Worm (Caenorhabditis elegans): ENCODE data around the gene C38D9.2.

Gene C38D9.2

ce11 chrV:17566850-17567249 lies at the start of gene C38D9.2:
Gene C38D9.2, plus strand, starts transcription at chrV:17567150.
- TF ChIP-seq ztf-23 (GFP tag; IDR thresholded peaks at IDR 0.05) (no peak), ref-1 (GFP tag; conservative IDR thresholded peaks at IDR 0.05) (no peak), med-1 (GFP tag; optimal IDR thresholded peaks at IDR 0.05; ENCODE audit: insufficient read depth) (no peak), flt-1 (GFP tag; IDR thresholded peaks at IDR 0.05) (no peak), klf-2 (GFP tag; conservative IDR thresholded peaks at IDR 0.05) (no peak), T22C8.4 (GFP tag; IDR thresholded peaks at IDR 0.05) (no peak), tab-1 (GFP tag; IDR thresholded peaks at IDR 0.05) (no peak)

ce11 chrV:17520735-17521134 lies 46.2 kb upstream of the C38D9.2 start, which contains the start of gene fbxa-136:
Gene fbxa-136, plus strand, starts transcription at chrV:17521035.
- TF ChIP-seq T22C8.4 (GFP tag; IDR thresholded peaks at IDR 0.05) (no peak), ztf-23 (GFP tag; IDR thresholded peaks at IDR 0.05) (no peak), tab-1 (GFP tag; IDR thresholded peaks at IDR 0.05) (no peak), klf-2 (GFP tag; conservative IDR thresholded peaks at IDR 0.05) (no peak), ref-1 (GFP tag; conservative IDR thresholded peaks at IDR 0.05) (no peak), ztf-29 (GFP tag; IDR thresholded peaks at IDR 0.05) (no peak), flt-1 (GFP tag; IDR thresholded peaks at IDR 0.05) (no peak), cog-1 (tag; optimal IDR thresholded peaks at IDR 0.05) (no peak), med-1 (GFP tag; optimal IDR thresholded peaks at IDR 0.05; ENCODE audit: insufficient read depth) (no peak)

DNA sequence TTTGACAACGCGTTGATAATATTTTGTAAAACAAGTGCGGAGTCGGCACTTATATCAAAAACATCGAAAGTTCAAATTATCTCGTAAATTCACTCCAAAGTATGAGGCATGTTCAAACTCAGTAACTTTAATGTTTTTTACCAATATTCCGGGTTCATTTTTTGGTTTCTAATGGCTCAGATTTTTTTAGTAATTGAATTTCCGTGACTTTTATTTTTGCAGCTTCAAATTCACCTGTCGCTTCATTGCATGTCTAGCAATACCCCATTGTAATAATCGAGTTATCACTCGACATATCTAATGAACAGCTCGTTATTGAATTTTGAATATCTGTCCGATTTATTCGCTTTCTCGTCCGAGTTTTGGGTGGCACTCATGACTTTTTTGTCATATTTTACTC lies 39.2 kb upstream of the C38D9.2 start, which contains the start of gene srz-90:
TSS of gene srz-90 (plus strand) at position 301 of the 400 bp plus-strand sequence.
- no peak for TF ChIP-seq ztf-23 (GFP tag; IDR thresholded peaks at IDR 0.05)
- no peak for TF ChIP-seq flt-1 (GFP tag; IDR thresholded peaks at IDR 0.05)
- no peak for TF ChIP-seq cog-1 (tag; optimal IDR thresholded peaks at IDR 0.05)

ce11 chrV:17530486-17530885 lies 36.5 kb upstream of the C38D9.2 start, which contains the start of gene C18D4.12:
Gene C18D4.12, minus strand, starts transcription at chrV:17530586.
- TF ChIP-seq med-1 (GFP tag; optimal IDR thresholded peaks at IDR 0.05; ENCODE audit: insufficient read depth) (no peak), klf-2 (GFP tag; conservative IDR thresholded peaks at IDR 0.05) (no peak), ztf-29 (GFP tag; IDR thresholded peaks at IDR 0.05) (no peak), cog-1 (tag; optimal IDR thresholded peaks at IDR 0.05) (no peak), flt-1 (GFP tag; IDR thresholded peaks at IDR 0.05) (no peak), tab-1 (GFP tag; IDR thresholded peaks at IDR 0.05) (no peak), ztf-23 (GFP tag; IDR thresholded peaks at IDR 0.05) (no peak), T22C8.4 (GFP tag; IDR thresholded peaks at IDR 0.05) (no peak)

- TF ChIP-seq klf-2 (GFP tag; conservative IDR thresholded peaks at IDR 0.05), result no peak
- TF ChIP-seq flt-1 (GFP tag; IDR thresholded peaks at IDR 0.05), result no peak
- TF ChIP-seq tab-1 (GFP tag; IDR thresholded peaks at IDR 0.05), result no peak
- TF ChIP-seq med-1 (GFP tag; optimal IDR thresholded peaks at IDR 0.05; ENCODE audit: insufficient read depth), result no peak
- TF ChIP-seq cog-1 (tag; optimal IDR thresholded peaks at IDR 0.05), result no peak
These were observed 35.5 kb upstream of the C38D9.2 start, which contains the start of gene C18D4.4 for ce11 chrV:17531410-17531809. Gene C18D4.4, minus strand, starts transcription at chrV:17531510.

DNA sequence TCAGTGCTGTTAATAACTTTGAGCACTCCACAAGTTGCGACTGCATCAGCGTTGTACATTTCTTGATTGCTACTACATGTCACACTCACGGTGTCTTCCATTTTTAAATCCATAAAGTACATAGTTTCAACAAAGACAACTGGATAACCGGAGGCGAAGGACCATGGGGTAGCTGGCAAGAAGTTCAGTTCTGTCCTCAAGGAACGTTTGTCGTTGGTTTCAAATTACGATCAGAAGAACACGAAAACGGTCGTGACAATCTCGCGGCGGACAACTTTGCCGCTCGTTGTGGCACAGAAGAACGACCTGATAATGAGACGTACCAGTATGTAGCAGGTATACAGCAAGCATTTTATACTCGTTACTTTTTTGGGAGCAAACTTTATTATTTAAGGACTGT lies 34.3 kb upstream of the C38D9.2 start, which contains the start of gene C18D4.3:
TSS of gene C18D4.3 (minus strand) at position 101 of the 400 bp plus-strand sequence.
- TF ChIP-seq cog-1 (tag; optimal IDR thresholded peaks at IDR 0.05), result no peak
- TF ChIP-seq ztf-23 (GFP tag; IDR thresholded peaks at IDR 0.05), result no peak
- no peak for TF ChIP-seq ref-1 (GFP tag; conservative IDR thresholded peaks at IDR 0.05)
- TF ChIP-seq flt-1 (GFP tag; IDR thresholded peaks at IDR 0.05), result no peak
- TF ChIP-seq ztf-29 (GFP tag; IDR thresholded peaks at IDR 0.05), result no peak
- no peak for TF ChIP-seq med-1 (GFP tag; optimal IDR thresholded peaks at IDR 0.05; ENCODE audit: insufficient read depth)
- TF ChIP-seq klf-2 (GFP tag; conservative IDR thresholded peaks at IDR 0.05), result no peak
- no peak for TF ChIP-seq tab-1 (GFP tag; IDR thresholded peaks at IDR 0.05)
- no peak for TF ChIP-seq T22C8.4 (GFP tag; IDR thresholded peaks at IDR 0.05)

DNA sequence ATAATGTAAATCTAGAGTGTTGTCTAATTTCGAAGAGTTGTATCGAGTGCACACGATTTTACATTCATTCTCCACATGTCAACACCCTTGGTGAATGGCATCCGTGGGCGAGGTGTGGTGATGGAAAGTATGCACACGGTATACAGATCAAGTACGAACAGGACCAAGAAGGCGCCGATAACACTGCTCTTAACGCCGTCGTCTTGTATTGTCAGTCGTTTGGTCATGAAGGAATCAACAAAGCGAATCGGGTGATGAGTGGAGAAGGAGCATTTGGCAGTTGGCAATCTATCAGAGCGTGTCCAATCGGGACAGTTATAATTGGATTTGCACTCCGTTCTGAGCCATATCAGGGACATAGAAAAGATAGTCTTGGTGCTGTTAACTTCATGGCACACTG lies 33.8 kb upstream of the C38D9.2 start:
- no peak for TF ChIP-seq T22C8.4 (GFP tag; IDR thresholded peaks at IDR 0.05)
- no peak for TF ChIP-seq tab-1 (GFP tag; IDR thresholded peaks at IDR 0.05)
- TF ChIP-seq klf-2 (GFP tag; conservative IDR thresholded peaks at IDR 0.05), result no peak
- TF ChIP-seq ztf-23 (GFP tag; IDR thresholded peaks at IDR 0.05), result no peak
- no peak for TF ChIP-seq med-1 (GFP tag; optimal IDR thresholded peaks at IDR 0.05; ENCODE audit: insufficient read depth)
- no peak for TF ChIP-seq ztf-29 (GFP tag; IDR thresholded peaks at IDR 0.05)
- no peak for TF ChIP-seq ref-1 (GFP tag; conservative IDR thresholded peaks at IDR 0.05)
- no peak for TF ChIP-seq cog-1 (tag; optimal IDR thresholded peaks at IDR 0.05)
- TF ChIP-seq flt-1 (GFP tag; IDR thresholded peaks at IDR 0.05), result no peak

- TF ChIP-seq flt-1 (GFP tag; IDR thresholded peaks at IDR 0.05) (no peak), ref-1 (GFP tag; conservative IDR thresholded peaks at IDR 0.05) (no peak), ztf-23 (GFP tag; IDR thresholded peaks at IDR 0.05) (no peak), tab-1 (GFP tag; IDR thresholded peaks at IDR 0.05) (no peak), ztf-29 (GFP tag; IDR thresholded peaks at IDR 0.05) (no peak), klf-2 (GFP tag; conservative IDR thresholded peaks at IDR 0.05) (no peak), T22C8.4 (GFP tag; IDR thresholded peaks at IDR 0.05) (no peak), cog-1 (tag; optimal IDR thresholded peaks at IDR 0.05) (no peak), med-1 (GFP tag; optimal IDR thresholded peaks at IDR 0.05; ENCODE audit: insufficient read depth) (no peak)
These were observed 28.6 kb upstream of the C38D9.2 start, which contains the start of gene C18D4.6 for ce11 chrV:17538279-17538896. Gene C18D4.6, minus strand, starts transcription at chrV:17538375.

ce11 chrV:17539289-17539688 lies 27.7 kb upstream of the C38D9.2 start:
- TF ChIP-seq cog-1 (tag; optimal IDR thresholded peaks at IDR 0.05) (no peak), ztf-23 (GFP tag; IDR thresholded peaks at IDR 0.05) (no peak), med-1 (GFP tag; optimal IDR thresholded peaks at IDR 0.05; ENCODE audit: insufficient read depth) (no peak), flt-1 (GFP tag; IDR thresholded peaks at IDR 0.05) (no peak), ztf-29 (GFP tag; IDR thresholded peaks at IDR 0.05) (no peak), klf-2 (GFP tag; conservative IDR thresholded peaks at IDR 0.05) (no peak), ref-1 (GFP tag; conservative IDR thresholded peaks at IDR 0.05) (no peak)

DNA sequence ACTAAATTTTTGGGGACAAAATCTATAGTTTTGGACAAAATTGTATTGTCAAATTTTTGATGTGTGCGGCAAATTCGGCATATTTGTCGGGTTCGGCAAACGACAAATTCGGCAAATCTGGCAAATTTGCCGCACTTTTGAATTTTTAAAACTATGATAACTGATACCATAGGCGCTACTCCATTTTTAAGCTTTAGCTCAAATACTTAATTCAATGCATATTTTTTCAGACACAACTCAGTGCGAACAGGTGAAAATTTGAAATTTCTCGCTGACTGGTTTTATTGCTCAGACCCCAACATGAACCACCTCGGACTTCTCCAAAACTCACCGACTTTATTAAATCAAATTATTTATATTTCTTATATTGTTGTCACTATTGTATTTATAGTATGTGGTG lies 26.7 kb upstream of the C38D9.2 start, which contains the start of gene srz-25:
TSS of gene srz-25 (plus strand) at position 301 of the 400 bp plus-strand sequence.
- TF ChIP-seq ref-1 (GFP tag; conservative IDR thresholded peaks at IDR 0.05) (no peak), klf-2 (GFP tag; conservative IDR thresholded peaks at IDR 0.05) (no peak), ztf-29 (GFP tag; IDR thresholded peaks at IDR 0.05) (no peak), T22C8.4 (GFP tag; IDR thresholded peaks at IDR 0.05) (no peak), cog-1 (tag; optimal IDR thresholded peaks at IDR 0.05) (no peak), tab-1 (GFP tag; IDR thresholded peaks at IDR 0.05) (no peak), flt-1 (GFP tag; IDR thresholded peaks at IDR 0.05) (no peak), ztf-23 (GFP tag; IDR thresholded peaks at IDR 0.05) (no peak), med-1 (GFP tag; optimal IDR thresholded peaks at IDR 0.05; ENCODE audit: insufficient read depth) (no peak)
